Fruit fly (Drosophila melanogaster) whole organism, embryonic: Measurements from ENCODE around the gene CG32074.

Experiments used
- CG10321 ChIP-seq: fragments of 200-800 bp; sonication (Bioruptor generic); IDR thresholded peaks from 2 replicates; pipeline ENCODE4 v1.3.6; 2022; ENCODE audit warnings: missing biosample characterization, missing genetic modification characterization
- CG10654 ChIP-seq: fragments of 200-800 bp; sonication (Bioruptor generic); optimal IDR thresholded peaks from 2 replicates; lab custom pipeline; 2016; ENCODE audit warnings: missing biosample characterization, missing genetic modification characterization
- CG11560 ChIP-seq: fragments of 200-800 bp; sonication (Bioruptor generic); IDR thresholded peaks from 3 replicates; pipeline ENCODE4 v1.3.6; 2022; ENCODE audit warnings: missing biosample characterization, missing genetic modification characterization
- CG12236 ChIP-seq: fragments of 200-800 bp; sonication (Bioruptor generic); optimal IDR thresholded peaks from 2 replicates; lab custom pipeline; 2016; ENCODE audit warnings: missing biosample characterization, missing genetic modification characterization
- CG1233 ChIP-seq: fragments of 200-800 bp; sonication (Bioruptor generic); optimal IDR thresholded peaks from 4 replicates; lab custom pipeline; 2018; ENCODE audit warnings: missing biosample characterization, mild to moderate bottlenecking, missing genetic modification characterization
- CG12391 ChIP-seq: fragments of 200-800 bp; sonication (Bioruptor generic); optimal IDR thresholded peaks from 3 replicates; lab custom pipeline; 2018; ENCODE audit warnings: missing biosample characterization, mild to moderate bottlenecking, missing genetic modification characterization, moderate library complexity
- CG12942 ChIP-seq: fragments of 200-800 bp; sonication (Bioruptor generic); optimal IDR thresholded peaks from 3 replicates; lab custom pipeline; 2016; ENCODE audit warnings: missing biosample characterization, missing genetic modification characterization
- CG17829 ChIP-seq: fragments of 200-800 bp; optimal IDR thresholded peaks from 2 replicates; lab custom pipeline; 2019; ENCODE audit warnings: missing biosample characterization, mild to moderate bottlenecking, missing genetic modification characterization, moderate library complexity
- CG18011 ChIP-seq: fragments of 200-800 bp; sonication (Bioruptor generic); optimal IDR thresholded peaks from 2 replicates; lab custom pipeline; 2017; ENCODE audit warnings: missing biosample characterization, missing genetic modification characterization, mild to moderate bottlenecking, moderate library complexity, missing genotype
- CG31388 ChIP-seq: fragments of 200-800 bp; sonication (Bioruptor generic); optimal IDR thresholded peaks from 2 replicates; lab custom pipeline; 2016; ENCODE audit warnings: missing biosample characterization, missing genetic modification characterization
- CG34376 ChIP-seq: fragments of 200-800 bp; sonication (Bioruptor generic); optimal IDR thresholded peaks from 2 replicates; lab custom pipeline; 2018; ENCODE audit warnings: missing biosample characterization, mild to moderate bottlenecking, missing genetic modification characterization
- CG42726 ChIP-seq: fragments of 200-800 bp; sonication (Bioruptor generic); IDR thresholded peaks from 2 replicates; pipeline ENCODE4 v1.3.6; 2022; ENCODE audit warnings: missing biosample characterization, missing genetic modification characterization; ENCODE audit not compliant: partially characterized antibody
- CG6272 ChIP-seq: fragments of 200-800 bp; sonication (Bioruptor generic); IDR thresholded peaks from 2 replicates; pipeline ENCODE4 v1.3.6; 2022; ENCODE audit warnings: missing biosample characterization, missing genetic modification characterization
- CG6689 ChIP-seq: fragments of 200-800 bp; sonication (Bioruptor generic); IDR thresholded peaks from 2 replicates; pipeline ENCODE4 v1.3.6; 2022; ENCODE audit warnings: missing biosample characterization, missing genetic modification characterization
- CG6765 ChIP-seq: fragments of 200-800 bp; sonication (Bioruptor generic); optimal IDR thresholded peaks from 3 replicates; lab custom pipeline; 2017; ENCODE audit warnings: missing biosample characterization, mild to moderate bottlenecking, missing genetic modification characterization
- CG6791 ChIP-seq: fragments of 200-800 bp; sonication (Bioruptor generic); IDR thresholded peaks from 3 replicates; pipeline ENCODE4 v1.3.6; 2022; ENCODE audit warnings: missing biosample characterization, missing genetic modification characterization; ENCODE audit not compliant: partially characterized antibody
- CG6813 ChIP-seq: fragments of 200-800 bp; sonication (Bioruptor generic); optimal IDR thresholded peaks from 2 replicates; lab custom pipeline; 2017; ENCODE audit warnings: missing biosample characterization, missing genetic modification characterization, mild to moderate bottlenecking, moderate library complexity, missing genetic modification reagents
- CG9437 ChIP-seq: fragments of 200-800 bp; sonication (Bioruptor generic); optimal IDR thresholded peaks from 2 replicates; lab custom pipeline; 2018; ENCODE audit warnings: missing biosample characterization, mild to moderate bottlenecking, missing genetic modification characterization
- CrebB ChIP-seq: fragments of 200-800 bp; sonication (Bioruptor generic); optimal IDR thresholded peaks from 3 replicates; lab custom pipeline; 2018; ENCODE audit warnings: missing biosample characterization, mild to moderate bottlenecking, missing genetic modification characterization
- Dfd ChIP-seq, 2 experiments: fragments of >200 bp; optimal IDR thresholded peaks; 2 replicates each; lab custom pipeline; 2017; ENCODE audit warnings: missing biosample characterization in 2 of 2, missing genetic modification characterization in 2 of 2
- ERR ChIP-seq: fragments of 200-800 bp; sonication (Bioruptor generic); optimal IDR thresholded peaks from 2 replicates; lab custom pipeline; 2016; ENCODE audit warnings: missing biosample characterization, missing genetic modification characterization
- HHEX ChIP-seq: fragments of 200-800 bp; sonication (Bioruptor generic); optimal IDR thresholded peaks from 3 replicates; lab custom pipeline; 2017; ENCODE audit warnings: missing biosample characterization, mild to moderate bottlenecking, missing genetic modification characterization, missing genetic modification reagents
- Hmr ChIP-seq: fragments of 200-800 bp; sonication (Bioruptor generic); optimal IDR thresholded peaks from 3 replicates; lab custom pipeline; 2017; ENCODE audit warnings: mild to moderate bottlenecking, missing biosample characterization, missing genetic modification reagents, missing genetic modification characterization
- Kr ChIP-seq: fragments of 200-800 bp; sonication (Bioruptor generic); optimal IDR thresholded peaks from 2 replicates; lab custom pipeline; 2017; ENCODE audit warnings: missing biosample characterization, mild to moderate bottlenecking, missing genetic modification characterization
- MESR4 ChIP-seq: fragments of 200-800 bp; sonication (Bioruptor generic); optimal IDR thresholded peaks from 2 replicates; lab custom pipeline; 2018; ENCODE audit warnings: missing biosample characterization, mild to moderate bottlenecking, missing genetic modification characterization, moderate library complexity
- NC2α ChIP-seq: fragments of 200-800 bp; sonication (Bioruptor generic); optimal IDR thresholded peaks from 2 replicates; lab custom pipeline; 2016; ENCODE audit warnings: missing biosample characterization, missing genetic modification characterization
- Opbp ChIP-seq: fragments of 200-800 bp; sonication (Bioruptor generic); IDR thresholded peaks from 3 replicates; pipeline ENCODE4 v1.3.6; 2022; ENCODE audit warnings: missing biosample characterization, missing genetic modification characterization; ENCODE audit not compliant: partially characterized antibody
- Rfx ChIP-seq: fragments of 200-800 bp; sonication (Bioruptor generic); IDR thresholded peaks from 2 replicates; pipeline ENCODE4 v1.3.6; 2022; ENCODE audit warnings: missing biosample characterization, missing genetic modification characterization
- Sin3A ChIP-seq: fragments of >200 bp; optimal IDR thresholded peaks from 2 replicates; lab custom pipeline; 2018
- Sry-δ ChIP-seq: fragments of 200-800 bp; sonication (Bioruptor generic); optimal IDR thresholded peaks from 2 replicates; lab custom pipeline; 2016; ENCODE audit warnings: missing biosample characterization, missing genetic modification characterization
- Taf1 ChIP-seq: fragments of 200-800 bp; sonication (Bioruptor generic); IDR thresholded peaks from 2 replicates; pipeline ENCODE4 v1.3.6; 2022; ENCODE audit warnings: missing biosample characterization, missing genetic modification characterization
- ab ChIP-seq: fragments of 200-800 bp; sonication (Bioruptor generic); optimal IDR thresholded peaks from 2 replicates; lab custom pipeline; 2016; ENCODE audit warnings: missing biosample characterization, missing genetic modification characterization
- ato ChIP-seq: fragments of 200-800 bp; sonication (Bioruptor generic); IDR thresholded peaks from 2 replicates; pipeline ENCODE4 v1.3.6; 2022; ENCODE audit warnings: missing biosample characterization, missing genetic modification characterization; ENCODE audit not compliant: partially characterized antibody
- bsh ChIP-seq, 2 experiments: fragments of 200-800 bp; sonication (Bioruptor generic); optimal IDR thresholded peaks; 2 replicates each; lab custom pipeline; 2017 to 2018; ENCODE audit warnings: mild to moderate bottlenecking in 2 of 2, missing biosample characterization in 2 of 2, missing genetic modification characterization in 2 of 2, moderate library complexity in 1 of 2
- dimm ChIP-seq: fragments of 200-800 bp; sonication (Bioruptor generic); IDR thresholded peaks from 2 replicates; pipeline ENCODE4 v1.3.6; 2022; ENCODE audit warnings: missing biosample characterization, missing genetic modification characterization
- fd3F ChIP-seq: fragments of 200-800 bp; sonication (Bioruptor generic); optimal IDR thresholded peaks from 2 replicates; lab custom pipeline; 2018; ENCODE audit warnings: missing biosample characterization, mild to moderate bottlenecking, missing genetic modification characterization, moderate library complexity
- fru ChIP-seq: fragments of >200 bp; optimal IDR thresholded peaks from 2 replicates; lab custom pipeline; 2017
- gro ChIP-seq: fragments of 200-800 bp; sonication (Bioruptor generic); optimal IDR thresholded peaks from 2 replicates; lab custom pipeline; 2016; ENCODE audit warnings: missing biosample characterization, missing genetic modification characterization
- jigr1 ChIP-seq: fragments of 200-800 bp; sonication (Bioruptor generic); IDR thresholded peaks from 3 replicates; pipeline ENCODE4 v1.3.6; 2022; ENCODE audit warnings: missing biosample characterization, missing genetic modification characterization
- klu ChIP-seq: fragments of 200-800 bp; sonication (Bioruptor generic); IDR thresholded peaks from 2 replicates; pipeline ENCODE4 v1.3.6; 2022; ENCODE audit warnings: missing biosample characterization, missing genetic modification characterization
- lab ChIP-seq: fragments of 200-800 bp; sonication (Bioruptor generic); optimal IDR thresholded peaks from 3 replicates; lab custom pipeline; 2017; ENCODE audit warnings: missing biosample characterization, missing genetic modification characterization, mild to moderate bottlenecking, moderate library complexity, missing genetic modification reagents
- lmd ChIP-seq: fragments of 200-800 bp; sonication (Bioruptor generic); IDR thresholded peaks from 2 replicates; pipeline ENCODE4 v1.3.6; 2022; ENCODE audit warnings: missing biosample characterization, missing genetic modification characterization
- nau ChIP-seq: fragments of 200-800 bp; sonication (Bioruptor generic); optimal IDR thresholded peaks from 3 replicates; lab custom pipeline; 2017; ENCODE audit warnings: missing biosample characterization, mild to moderate bottlenecking, missing genetic modification characterization, missing genetic modification reagents
- oc ChIP-seq: fragments of 200-800 bp; sonication (Bioruptor generic); optimal IDR thresholded peaks from 2 replicates; lab custom pipeline; 2018; ENCODE audit warnings: missing biosample characterization, mild to moderate bottlenecking, missing genetic modification characterization, moderate library complexity
- onecut ChIP-seq: fragments of 200-800 bp; sonication (Bioruptor generic); IDR thresholded peaks from 2 replicates; pipeline ENCODE4 v1.3.6; 2022; ENCODE audit warnings: missing biosample characterization, missing genetic modification characterization
- pb ChIP-seq: fragments of 200-800 bp; sonication (Bioruptor generic); optimal IDR thresholded peaks from 3 replicates; lab custom pipeline; 2016; ENCODE audit warnings: missing biosample characterization, missing genetic modification characterization
- pfk ChIP-seq: fragments of 200-800 bp; sonication (Bioruptor generic); optimal IDR thresholded peaks from 2 replicates; lab custom pipeline; 2018; ENCODE audit warnings: missing biosample characterization, mild to moderate bottlenecking, missing genetic modification characterization, moderate library complexity
- sim ChIP-seq: fragments of 200-800 bp; sonication (Bioruptor generic); IDR thresholded peaks from 2 replicates; pipeline ENCODE4 v1.3.6; 2022; ENCODE audit warnings: missing biosample characterization, missing genetic modification characterization
- slou ChIP-seq: fragments of 200-800 bp; sonication (Bioruptor generic); optimal IDR thresholded peaks from 3 replicates; lab custom pipeline; 2016; ENCODE audit warnings: missing biosample characterization, missing genetic modification characterization
- zfh1 ChIP-seq: fragments of 200-800 bp; sonication (Bioruptor generic); IDR thresholded peaks from 3 replicates; pipeline ENCODE4 v1.3.6; 2022; ENCODE audit warnings: missing biosample characterization, missing genetic modification characterization

Gene CG32074

dm6 chr3L:11118627-11119395 is 13.3 kb downstream of the CG32074 start (continued):
- TF ChIP-seq CG12391 (tag; lab: Kevin White, UChicago), result peak; percentile 29
- TF ChIP-seq bsh (GFP tag; optimal IDR thresholded peaks at IDR 0.05; lab: Kevin White, UChicago), result peak; percentile 52 to 66
- peak; percentile 95 for TF ChIP-seq CG34376 (GFP tag; lab: Kevin White, UChicago)
- TF ChIP-seq CG1233 (GFP tag; lab: Kevin White, UChicago), result peak; percentile 91
- peak; percentile 72 for TF ChIP-seq gro (GFP tag; lab: Kevin White, UChicago)
- TF ChIP-seq Hmr, result peak; percentile 89
- TF ChIP-seq fd3F, result peak; percentile 61
- TF ChIP-seq CG9437 (GFP tag; lab: Kevin White, UChicago), result no peak
- TF ChIP-seq ERR (GFP tag; lab: Kevin White, UChicago), result peak; percentile 17
- TF ChIP-seq onecut (GFP tag; lab: Robert Waterston, UW), result peak; percentile 84
- TF ChIP-seq slou (GFP tag; lab: Kevin White, UChicago), result peak; percentile 22
- TF ChIP-seq CG6813 (GFP tag; lab: Kevin White, UChicago), result peak; percentile 91
- TF ChIP-seq Opbp (GFP tag; lab: Robert Waterston, UW), result 0 out of 3 replicates have a peak, but pooled peaks have one; percentile 26
- no peak for TF ChIP-seq CG6272 (GFP tag; lab: Robert Waterston, UW)
- no peak for TF ChIP-seq dimm (GFP tag; lab: Robert Waterston, UW)
- TF ChIP-seq zfh1 (GFP tag; lab: Robert Waterston, UW), result peak; percentile 77
- no peak for TF ChIP-seq Sry-δ
- TF ChIP-seq CG6791 (GFP tag; lab: Robert Waterston, UW), result no peak
- TF ChIP-seq lmd (GFP tag; lab: Robert Waterston, UW), result no peak; the same call in 1 of the 2 replicates
- peak; percentile 61 for TF ChIP-seq CG6689
- peak; percentile 69 for TF ChIP-seq NC2α (GFP tag; lab: Kevin White, UChicago)
- peak; percentile 82 for TF ChIP-seq pfk (GFP tag; lab: Kevin White, UChicago)
- peak; percentile 23 for TF ChIP-seq CG18011
- peak; percentile 5 for TF ChIP-seq CG31388 (GFP tag; lab: Kevin White, UChicago)
- TF ChIP-seq ato (GFP tag; lab: Robert Waterston, UW), result no peak
- no peak for TF ChIP-seq CG11560
- TF ChIP-seq Kr (GFP tag; lab: Kevin White, UChicago), result peak; percentile 83
- TF ChIP-seq Rfx, result peak; percentile 65; the same call in 1 of the 2 replicates
- peak; percentile 50 for TF ChIP-seq CG17829
- peak; percentile 83 for TF ChIP-seq HHEX (GFP tag; lab: Kevin White, UChicago)
- peak; percentile 83 for TF ChIP-seq nau
- no peak for TF ChIP-seq CG42726 (GFP tag; lab: Robert Waterston, UW)
- no peak for TF ChIP-seq klu (GFP tag; lab: Robert Waterston, UW)
- TF ChIP-seq CG12236 (GFP tag; lab: Kevin White, UChicago), result peak; percentile 83
- TF ChIP-seq sim, result peak; percentile 77
- no peak for TF ChIP-seq Sin3A (lab: Kevin White, UChicago)
- no peak for TF ChIP-seq ab
- no peak for TF ChIP-seq jigr1 (GFP tag; lab: Robert Waterston, UW)
- TF ChIP-seq lab (GFP tag; lab: Kevin White, UChicago), result peak; percentile 92
- TF ChIP-seq CG10654 (GFP tag; lab: Kevin White, UChicago), result peak; percentile 8
- TF ChIP-seq CG6765 (GFP tag; lab: Kevin White, UChicago), result peak; percentile 79
- no peak for TF ChIP-seq Taf1 (GFP tag; lab: Robert Waterston, UW)
- peak; percentile 88 for TF ChIP-seq CrebB (tag; lab: Kevin White, UChicago)
- TF ChIP-seq CG12942 (GFP tag; lab: Kevin White, UChicago), result peak; percentile 44
- TF ChIP-seq fru (lab: Kevin White, UChicago), result no peak
- TF ChIP-seq pb (GFP tag; lab: Kevin White, UChicago), result no peak
- no peak for TF ChIP-seq CG10321
- TF ChIP-seq MESR4 (GFP tag; lab: Kevin White, UChicago), result peak; percentile 41
- no peak for TF ChIP-seq Dfd (GFP tag; optimal IDR thresholded peaks at IDR 0.05; lab: Kevin White, UChicago)
- no peak for TF ChIP-seq oc
